Worm (Caenorhabditis elegans) whole organism, mixed stage, embryonic: ENCODE data around the gene F11E6.10.

Experiments used
- blmp-1 ChIP-seq: fragments of 150-350 bp; optimal IDR thresholded peaks from 2 replicates; lab custom pipeline; 2014; ENCODE audit warnings: missing biosample characterization, missing genetic modification characterization
- elt-1 ChIP-seq: sonication (generic microtip); optimal IDR thresholded peaks from 2 replicates; lab custom pipeline; 2017; ENCODE audit warnings: missing genetic modification characterization, mild to moderate bottlenecking, missing compliant biosample characterization, antibody characterized with exemption, moderate library complexity, borderline replicate concordance; ENCODE audit not compliant: insufficient read depth
- nhr-237 ChIP-seq: fragments of 150-350 bp; optimal IDR thresholded peaks from 2 replicates; lab custom pipeline; 2014; ENCODE audit warnings: missing biosample characterization, missing genetic modification characterization
- sptf-1 ChIP-seq: sonication (generic microtip); optimal IDR thresholded peaks from 2 replicates; lab custom pipeline; 2017; ENCODE audit warnings: mild to moderate bottlenecking, missing genetic modification characterization, moderate library complexity, missing compliant biosample characterization
- unc-39 ChIP-seq: fragments of 150-350 bp; optimal IDR thresholded peaks from 2 replicates; lab custom pipeline; 2014; ENCODE audit warnings: missing biosample characterization, missing genetic modification characterization
- unc-62 ChIP-seq: fragments of 150-350 bp; optimal IDR thresholded peaks from 2 replicates; lab custom pipeline; 2014; ENCODE audit warnings: missing biosample characterization, missing genetic modification reagents, missing genetic modification characterization

DNA sequence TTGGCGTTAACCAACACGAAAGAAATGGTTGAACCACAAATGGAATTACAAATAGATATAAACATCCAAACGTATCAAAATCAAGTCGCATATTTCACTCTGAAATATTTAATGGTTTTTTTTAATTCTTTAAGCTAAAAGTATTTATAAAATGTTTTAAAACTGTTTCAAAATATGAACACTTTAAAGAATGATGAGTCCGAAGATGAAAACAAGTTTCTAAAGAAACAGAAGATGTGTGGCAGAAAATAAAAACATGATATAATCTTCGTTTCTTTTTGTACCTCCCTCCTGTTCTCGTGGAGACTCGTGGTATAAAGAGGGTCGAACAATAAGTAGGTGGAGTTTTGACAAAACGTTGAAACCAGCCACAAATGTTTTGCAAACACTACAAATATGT lies 31.7 kb downstream of the F11E6.10 start, which contains the start of gene lact-6:
- TF ChIP-seq unc-39 (tag; lab: Kevin White, UChicago) = no peak
- no peak for TF ChIP-seq elt-1 (tag; lab: Kevin White, UChicago)
- TF ChIP-seq sptf-1 = no peak
- TF ChIP-seq unc-62 (GFP tag; lab: Kevin White, UChicago) = no peak
- TF ChIP-seq nhr-237 (tag; lab: Kevin White, UChicago) = no peak
- TF ChIP-seq blmp-1 (tag; lab: Kevin White, UChicago) = no peak
